Worm (Caenorhabditis elegans) whole organism, L2 larva: ENCODE data around the gene wrt-10.
A peak's percentile ranks its signal among the peaks of the same experiment; 100 is the strongest.

Experiments
- C34F6.9 ChIP-seq: fragments of 150-350 bp; optimal IDR thresholded peaks from 2 replicates; lab custom pipeline; 2014; ENCODE audit warnings: missing biosample characterization, missing genetic modification characterization
- F13H6.1 ChIP-seq: sonication (generic microtip); optimal IDR thresholded peaks from 2 replicates; lab custom pipeline; 2016; ENCODE audit warnings: missing genetic modification characterization, missing compliant biosample characterization
- Y55F3AM.14 ChIP-seq: fragments of 200-800 bp; sonication (Bioruptor generic); optimal IDR thresholded peaks from 2 replicates; lab custom pipeline; 2018; ENCODE audit warnings: mild to moderate bottlenecking, missing genetic modification characterization, missing compliant biosample characterization
- ZK546.5 ChIP-seq: sonication (generic microtip); optimal IDR thresholded peaks from 2 replicates; lab custom pipeline; 2017; ENCODE audit warnings: missing biosample characterization, missing genetic modification characterization
- aly-2 ChIP-seq: fragments of 150-350 bp; optimal IDR thresholded peaks from 2 replicates; lab custom pipeline; 2014; ENCODE audit warnings: missing biosample characterization, missing genetic modification characterization
- ama-1 ChIP-seq: fragments of 150-350 bp; optimal IDR thresholded peaks from 2 replicates; lab custom pipeline; 2018; ENCODE audit warnings: inconsistent platforms
- blmp-1 ChIP-seq: sonication (generic microtip); optimal IDR thresholded peaks from 2 replicates; lab custom pipeline; 2017; ENCODE audit warnings: missing genetic modification characterization, mild to moderate bottlenecking, missing compliant biosample characterization, antibody characterized with exemption, moderate library complexity; ENCODE audit not compliant: insufficient read depth
- ceh-16 ChIP-seq: fragments of 150-350 bp; optimal IDR thresholded peaks from 2 replicates; lab custom pipeline; 2014; ENCODE audit warnings: missing biosample characterization, missing genetic modification characterization
- ceh-82 ChIP-seq: fragments of 150-350 bp; optimal IDR thresholded peaks from 2 replicates; lab custom pipeline; 2014; ENCODE audit warnings: missing biosample characterization, missing genetic modification characterization
- crh-2 ChIP-seq: sonication (generic microtip); optimal IDR thresholded peaks from 2 replicates; lab custom pipeline; 2017; ENCODE audit warnings: missing biosample characterization, missing genetic modification characterization
- egl-27 ChIP-seq: sonication (generic microtip); optimal IDR thresholded peaks from 3 replicates; lab custom pipeline; 2017; ENCODE audit warnings: missing biosample characterization, missing genetic modification reagents, missing genetic modification characterization
- elt-1 ChIP-seq: fragments of 150-350 bp; optimal IDR thresholded peaks from 2 replicates; lab custom pipeline; 2014; ENCODE audit warnings: missing biosample characterization, missing genetic modification characterization
- elt-3 ChIP-seq: sonication (generic microtip); optimal IDR thresholded peaks from 2 replicates; lab custom pipeline; 2017; ENCODE audit warnings: missing biosample characterization, missing genetic modification characterization
- fos-1 ChIP-seq: fragments of 150-350 bp; optimal IDR thresholded peaks from 2 replicates; lab custom pipeline; 2014; ENCODE audit warnings: missing biosample characterization, missing genetic modification characterization
- gmeb-1 ChIP-seq: fragments of 150-350 bp; optimal IDR thresholded peaks from 2 replicates; lab custom pipeline; 2014; ENCODE audit warnings: missing biosample characterization, missing genetic modification characterization
- lin-13 ChIP-seq: fragments of 150-350 bp; optimal IDR thresholded peaks from 2 replicates; lab custom pipeline; 2014; ENCODE audit warnings: missing biosample characterization, missing genetic modification reagents, missing genetic modification characterization
- lin-39 ChIP-seq: fragments of 150-350 bp; optimal IDR thresholded peaks from 2 replicates; lab custom pipeline; 2014; ENCODE audit warnings: missing biosample characterization, missing genetic modification reagents, missing genetic modification characterization
- lsy-2 ChIP-seq, 2 experiments: fragments of 150-350 bp in 1 of 2; sonication (generic microtip) in 1 of 2; optimal IDR thresholded peaks; 2 replicates each; lab custom pipeline; 2014 to 2017; ENCODE audit warnings: missing biosample characterization in 2 of 2, missing genetic modification characterization in 2 of 2
- mdl-1 ChIP-seq, 2 experiments: fragments of 150-350 bp in 1 of 2; sonication (generic microtip) in 1 of 2; optimal IDR thresholded peaks; 2 replicates each; lab custom pipeline; 2017; ENCODE audit warnings: missing biosample characterization in 2 of 2, missing genetic modification characterization in 2 of 2
- nhr-10 ChIP-seq: sonication (generic microtip); optimal IDR thresholded peaks from 2 replicates; lab custom pipeline; 2017; ENCODE audit warnings: missing biosample characterization, missing genetic modification characterization
- nhr-12 ChIP-seq: fragments of 150-350 bp; optimal IDR thresholded peaks from 2 replicates; lab custom pipeline; 2014; ENCODE audit warnings: missing biosample characterization, missing genetic modification characterization
- nhr-129 ChIP-seq: fragments of 150-350 bp; optimal IDR thresholded peaks from 2 replicates; lab custom pipeline; 2014; ENCODE audit warnings: missing biosample characterization, missing genetic modification characterization
- nhr-23 ChIP-seq: fragments of 150-350 bp; optimal IDR thresholded peaks from 2 replicates; lab custom pipeline; 2014; ENCODE audit warnings: missing biosample characterization, missing genetic modification reagents, missing genetic modification characterization
- nhr-237 ChIP-seq: fragments of 150-350 bp; optimal IDR thresholded peaks from 2 replicates; lab custom pipeline; 2014; ENCODE audit warnings: missing biosample characterization, missing genetic modification characterization
- nhr-25 ChIP-seq: fragments of 150-350 bp; sonication (generic microtip); optimal IDR thresholded peaks from 3 replicates; lab custom pipeline; 2014; ENCODE audit warnings: missing biosample characterization, missing genetic modification characterization
- nhr-6 ChIP-seq: fragments of 150-350 bp; optimal IDR thresholded peaks from 2 replicates; lab custom pipeline; 2014; ENCODE audit warnings: missing biosample characterization, missing genetic modification characterization
- nhr-77 ChIP-seq: fragments of 150-350 bp; optimal IDR thresholded peaks from 2 replicates; lab custom pipeline; 2014; ENCODE audit warnings: missing biosample characterization, missing genetic modification characterization
- peb-1 ChIP-seq: fragments of 150-350 bp; optimal IDR thresholded peaks from 2 replicates; lab custom pipeline; 2014; ENCODE audit warnings: missing biosample characterization, missing genetic modification characterization
- sem-4 ChIP-seq: fragments of 150-350 bp; optimal IDR thresholded peaks from 2 replicates; lab custom pipeline; 2014; ENCODE audit warnings: missing biosample characterization, missing genetic modification reagents, missing genetic modification characterization
- skn-1 ChIP-seq: sonication (generic microtip); optimal IDR thresholded peaks from 2 replicates; lab custom pipeline; 2017; ENCODE audit warnings: missing biosample characterization, missing genetic modification characterization
- sma-3 ChIP-seq: sonication (generic microtip); optimal IDR thresholded peaks from 2 replicates; lab custom pipeline; 2016; ENCODE audit warnings: missing genetic modification reagents, missing genetic modification characterization, missing compliant biosample characterization
- sma-9 ChIP-seq, 2 experiments: fragments of 150-350 bp in 1 of 2; sonication (generic microtip) in 1 of 2; optimal IDR thresholded peaks; 2 replicates each; lab custom pipeline; 2014 to 2016; ENCODE audit warnings: missing genetic modification characterization in 2 of 2, mild to moderate bottlenecking in 1 of 2, missing biosample characterization in 1 of 2, missing compliant biosample characterization in 1 of 2, missing genetic modification reagents in 1 of 2, moderate library complexity in 1 of 2
- snpc-4 ChIP-seq: fragments of 150-350 bp; optimal IDR thresholded peaks from 2 replicates; lab custom pipeline; 2014; ENCODE audit warnings: missing biosample characterization, missing genetic modification characterization
- unc-39 ChIP-seq: fragments of 150-350 bp; optimal IDR thresholded peaks from 2 replicates; lab custom pipeline; 2014; ENCODE audit warnings: missing biosample characterization, missing genetic modification characterization
- unc-55 ChIP-seq: fragments of 150-350 bp; sonication (generic microtip); optimal IDR thresholded peaks from 3 replicates; lab custom pipeline; 2014; ENCODE audit warnings: missing biosample characterization, missing genetic modification reagents, missing genetic modification characterization
- unc-62 ChIP-seq: fragments of 150-350 bp; optimal IDR thresholded peaks from 2 replicates; lab custom pipeline; 2014; ENCODE audit warnings: missing biosample characterization, missing genetic modification reagents, missing genetic modification characterization
- ztf-1 ChIP-seq: fragments of 200-800 bp; sonication (Bioruptor generic); conservative IDR thresholded peaks from 2 replicates; pipeline ENCODE4 v1.3.6; 2022; ENCODE audit warnings: missing genetic modification characterization, missing compliant biosample characterization
- ztf-11 ChIP-seq: sonication (generic microtip); optimal IDR thresholded peaks from 2 replicates; lab custom pipeline; 2017; ENCODE audit warnings: missing biosample characterization, missing genetic modification characterization

Gene wrt-10

ce11 chrII:7534369-7534768 is at the start of gene wrt-10:
Gene wrt-10, minus strand, starts transcription at chrII:7534563.
- no peak for TF ChIP-seq crh-2 (tag; lab: Kevin White, UChicago)
- peak; percentile 23 for TF ChIP-seq sma-9 (GFP tag; optimal IDR thresholded peaks at IDR 0.05; lab: Kevin White, UChicago)
- no peak for TF ChIP-seq sma-9 (tag; optimal IDR thresholded peaks at IDR 0.05; lab: Kevin White, UChicago)
- no peak for TF ChIP-seq ZK546.5 (tag; lab: Kevin White, UChicago)
- TF ChIP-seq elt-1 (tag; lab: Kevin White, UChicago), result peak; percentile 53
- TF ChIP-seq ceh-16, result peak; percentile 44

ce11 chrII:7583555-7583954 is 49.2 kb upstream of the wrt-10 start, which contains the start of gene mks-3:
Gene mks-3, minus strand, starts transcription at chrII:7583655.
- TF ChIP-seq Y55F3AM.14 (GFP tag; lab: Kevin White, UChicago) (no peak), lin-13 (GFP tag; lab: Kevin White, UChicago) (no peak)

- TF ChIP-seq nhr-10 (tag; lab: Kevin White, UChicago), result no peak
- no peak for TF ChIP-seq unc-39 (tag; lab: Kevin White, UChicago)
- TF ChIP-seq mdl-1 (tag; optimal IDR thresholded peaks at IDR 0.05; lab: Kevin White, UChicago), result no peak
- TF ChIP-seq ceh-16, result no peak
- no peak for TF ChIP-seq F13H6.1
- no peak for TF ChIP-seq ceh-82 (tag; lab: Kevin White, UChicago)
- TF ChIP-seq unc-62 (GFP tag; lab: Kevin White, UChicago), result no peak
- TF ChIP-seq sma-3 (GFP tag; lab: Kevin White, UChicago), result no peak
- TF ChIP-seq Y55F3AM.14 (GFP tag; lab: Kevin White, UChicago), result no peak
- no peak for TF ChIP-seq lin-39 (tag; lab: Kevin White, UChicago)
- no peak for TF ChIP-seq snpc-4
- no peak for TF ChIP-seq elt-3
- TF ChIP-seq ztf-1 (GFP tag; lab: Robert Waterston, UW), result no peak
- no peak for TF ChIP-seq fos-1 (tag; lab: Kevin White, UChicago)
- TF ChIP-seq blmp-1 (tag; lab: Kevin White, UChicago), result no peak
- no peak for TF ChIP-seq nhr-6 (tag; lab: Kevin White, UChicago)
- TF ChIP-seq, all 48 proteins: peak for 0
These were observed 43.0 kb upstream of the wrt-10 start, which contains the start of gene F35D2.6 for ce11 chrII:7577412-7577811. Gene F35D2.6, plus strand, starts transcription at chrII:7577712.

ce11 chrII:7575614-7576013 is 41.3 kb upstream of the wrt-10 start, which contains the start of gene F35D2.1:
Gene F35D2.1, plus strand, starts transcription at chrII:7575914.
- no peak for TF ChIP-seq ztf-1 (GFP tag; lab: Robert Waterston, UW)
- TF ChIP-seq aly-2, result no peak
- TF ChIP-seq unc-62 (GFP tag; lab: Kevin White, UChicago), result no peak
- no peak for TF ChIP-seq ZK546.5 (tag; lab: Kevin White, UChicago)
- no peak for TF ChIP-seq Y55F3AM.14 (GFP tag; lab: Kevin White, UChicago)
- no peak for TF ChIP-seq nhr-12 (tag; lab: Kevin White, UChicago)
- TF ChIP-seq F13H6.1, result no peak
- TF ChIP-seq peb-1 (tag; lab: Kevin White, UChicago), result no peak
- no peak for TF ChIP-seq mdl-1 (tag; optimal IDR thresholded peaks at IDR 0.05; lab: Kevin White, UChicago)
- TF ChIP-seq sma-9 (GFP tag; optimal IDR thresholded peaks at IDR 0.05; lab: Kevin White, UChicago), result no peak
- TF ChIP-seq sma-9 (tag; optimal IDR thresholded peaks at IDR 0.05; lab: Kevin White, UChicago), result no peak
- no peak for TF ChIP-seq ama-1 (lab: Kevin White, UChicago)
- TF ChIP-seq ceh-16, result no peak
- TF ChIP-seq nhr-23 (tag; lab: Kevin White, UChicago), result no peak
- TF ChIP-seq snpc-4, result no peak
- no peak for TF ChIP-seq skn-1 (tag; lab: Kevin White, UChicago)
- TF ChIP-seq unc-39 (tag; lab: Kevin White, UChicago), result no peak
- TF ChIP-seq crh-2 (tag; lab: Kevin White, UChicago), result no peak
- TF ChIP-seq nhr-25 (tag; lab: Kevin White, UChicago), result no peak

- no peak for TF ChIP-seq nhr-23 (tag; lab: Kevin White, UChicago)
- no peak for TF ChIP-seq ceh-82 (tag; lab: Kevin White, UChicago)
- TF ChIP-seq C34F6.9 (tag; lab: Kevin White, UChicago), result no peak
- TF ChIP-seq nhr-25 (tag; lab: Kevin White, UChicago), result no peak
- no peak for TF ChIP-seq nhr-237 (tag; lab: Kevin White, UChicago)
- TF ChIP-seq sem-4, result no peak
- no peak for TF ChIP-seq lin-13 (GFP tag; lab: Kevin White, UChicago)
- no peak for TF ChIP-seq elt-3
- TF ChIP-seq gmeb-1 (tag; lab: Kevin White, UChicago), result no peak
- no peak for TF ChIP-seq nhr-12 (tag; lab: Kevin White, UChicago)
- TF ChIP-seq nhr-77, result no peak
- no peak for TF ChIP-seq nhr-129
- TF ChIP-seq unc-39 (tag; lab: Kevin White, UChicago), result no peak
- TF ChIP-seq blmp-1 (tag; lab: Kevin White, UChicago), result no peak
- no peak for TF ChIP-seq egl-27 (tag; lab: Kevin White, UChicago)
- no peak for TF ChIP-seq lsy-2 (tag; optimal IDR thresholded peaks at IDR 0.05; lab: Kevin White, UChicago)
- no peak for TF ChIP-seq unc-55
- TF ChIP-seq ztf-11 (tag; lab: Kevin White, UChicago), result no peak
These were observed 39.8 kb upstream of the wrt-10 start, which contains the start of gene F35D2.2 for ce11 chrII:7574143-7574542. Gene F35D2.2, plus strand, starts transcription at chrII:7574443.
